Fruit fly (Drosophila melanogaster) whole organism, wandering third instar larva: Measurements from ENCODE around the gene LysE.

Experiments
- CG32264 ChIP-seq: fragments of 200-800 bp; sonication (Bioruptor generic); optimal IDR thresholded peaks from 2 replicates; lab custom pipeline; 2016; ENCODE audit warnings: missing biosample characterization, missing genetic modification characterization
- CG9705 ChIP-seq: fragments of 200-800 bp; sonication (Bioruptor generic); optimal IDR thresholded peaks from 2 replicates; lab custom pipeline; 2018; ENCODE audit warnings: missing biosample characterization, mild to moderate bottlenecking, missing genetic modification characterization
- CrebA ChIP-seq: fragments of 200-800 bp; sonication (Bioruptor generic); optimal IDR thresholded peaks from 2 replicates; lab custom pipeline; 2016; ENCODE audit warnings: missing biosample characterization, mild to moderate bottlenecking, missing genetic modification characterization, borderline replicate concordance
- Dfd ChIP-seq: fragments of >200 bp; optimal IDR thresholded peaks from 2 replicates; lab custom pipeline; 2017; ENCODE audit warnings: missing biosample characterization, missing genetic modification characterization
- Dif ChIP-seq: fragments of 200-275, 200-300 bp; sonication (Bioruptor generic); optimal IDR thresholded peaks from 2 replicates; lab custom pipeline; 2018; ENCODE audit warnings: missing biosample characterization, missing genetic modification characterization; ENCODE audit not compliant: partially characterized antibody
- GATAd ChIP-seq: sonication (Bioruptor generic); optimal IDR thresholded peaks from 2 replicates; lab custom pipeline; 2016; ENCODE audit warnings: missing biosample characterization, missing genetic modification characterization
- HLH106 ChIP-seq: fragments of 200-800 bp; optimal IDR thresholded peaks from 3 replicates; lab custom pipeline; 2019; ENCODE audit warnings: missing biosample characterization, mild to moderate bottlenecking, missing genetic modification characterization, moderate library complexity
- Hnf4 ChIP-seq: fragments of 200-800 bp; sonication (Bioruptor generic); optimal IDR thresholded peaks from 2 replicates; lab custom pipeline; 2016; ENCODE audit warnings: missing biosample characterization, mild to moderate bottlenecking, missing genetic modification characterization
- Hr78 ChIP-seq: fragments of >200 bp; optimal IDR thresholded peaks from 2 replicates; lab custom pipeline; 2017; ENCODE audit warnings: missing biosample characterization, missing genetic modification characterization
- Hr83 ChIP-seq: fragments of 200-300 bp; sonication (Bioruptor generic); optimal IDR thresholded peaks from 2 replicates; lab custom pipeline; 2016; ENCODE audit warnings: missing biosample characterization, mild to moderate bottlenecking, missing genetic modification characterization, moderate library complexity; ENCODE audit not compliant: poor library complexity, severe bottlenecking
- Jra ChIP-seq: sonication (Bioruptor generic); optimal IDR thresholded peaks from 2 replicates; lab custom pipeline; 2016; ENCODE audit warnings: missing biosample characterization, missing genetic modification characterization
- Mio ChIP-seq: sonication (Bioruptor generic); optimal IDR thresholded peaks from 2 replicates; lab custom pipeline; 2016; ENCODE audit warnings: missing biosample characterization, missing genetic modification characterization
- Myc ChIP-seq: fragments of >200 bp; optimal IDR thresholded peaks from 2 replicates; lab custom pipeline; 2017
- N ChIP-seq: fragments of >200 bp; optimal IDR thresholded peaks from 2 replicates; lab custom pipeline; 2018; ENCODE audit warnings: missing biosample characterization, missing external identifiers, missing genetic modification characterization
- OdsH ChIP-seq: fragments of 200-800 bp; sonication (Bioruptor generic); optimal IDR thresholded peaks from 2 replicates; lab custom pipeline; 2016; ENCODE audit warnings: missing biosample characterization, mild to moderate bottlenecking, missing genetic modification characterization
- Rel ChIP-seq, 2 experiments: fragments of 200-800 bp; sonication (Bioruptor generic) in 1 of 2; optimal IDR thresholded peaks; 2 replicates in 1 of 2; 3 replicates in 1 of 2; lab custom pipeline; 2016 to 2019; ENCODE audit warnings: mild to moderate bottlenecking in 2 of 2, missing biosample characterization in 2 of 2, missing genetic modification characterization in 2 of 2, moderate library complexity in 1 of 2
- Sp1 ChIP-seq: fragments of 200-800 bp; sonication (Bioruptor generic); optimal IDR thresholded peaks from 3 replicates; lab custom pipeline; 2019; ENCODE audit warnings: missing biosample characterization, mild to moderate bottlenecking, missing genetic modification characterization, moderate library complexity
- Vsx2 ChIP-seq: fragments of 200-300, 225-300 bp; sonication (Bioruptor generic); optimal IDR thresholded peaks from 2 replicates; lab custom pipeline; 2018; ENCODE audit warnings: missing biosample characterization, missing genetic modification characterization; ENCODE audit not compliant: partially characterized antibody
- br ChIP-seq: fragments of 200-800 bp; sonication (Bioruptor generic); optimal IDR thresholded peaks from 2 replicates; lab custom pipeline; 2016; ENCODE audit warnings: missing biosample characterization, missing genetic modification characterization
- brk ChIP-seq: fragments of 200-800 bp; sonication (Bioruptor generic); optimal IDR thresholded peaks from 2 replicates; lab custom pipeline; 2016; ENCODE audit warnings: missing biosample characterization, mild to moderate bottlenecking, missing genetic modification characterization
- dl ChIP-seq, 2 experiments: fragments of 175-275, 200-275 bp in 1 of 2; fragments of 200-275 bp in 1 of 2; sonication (Bioruptor generic); optimal IDR thresholded peaks; lab custom pipeline; 2018; ENCODE audit warnings: mild to moderate bottlenecking in 2 of 2, missing biosample characterization in 2 of 2, missing genetic modification characterization in 2 of 2, moderate library complexity in 2 of 2; ENCODE audit not compliant: partially characterized antibody in 2 of 2, insufficient read depth in 1 of 2
- dmrt93B ChIP-seq: fragments of 200-800 bp; sonication (Bioruptor generic); optimal IDR thresholded peaks from 2 replicates; lab custom pipeline; 2018; ENCODE audit warnings: missing biosample characterization, mild to moderate bottlenecking, missing genetic modification characterization
- dsf ChIP-seq: sonication (Bioruptor generic); optimal IDR thresholded peaks from 2 replicates; lab custom pipeline; 2016; ENCODE audit warnings: missing biosample characterization, missing genetic modification characterization, borderline replicate concordance
- ey ChIP-seq: fragments of 200-800 bp; sonication (Bioruptor generic); optimal IDR thresholded peaks from 2 replicates; lab custom pipeline; 2016; ENCODE audit warnings: missing biosample characterization, missing genetic modification characterization
- foxo ChIP-seq, 2 experiments: fragments of 200-800 bp; sonication (Bioruptor generic); optimal IDR thresholded peaks; 2 replicates in 1 of 2; 3 replicates in 1 of 2; lab custom pipeline; 2016 to 2017; ENCODE audit warnings: missing biosample characterization in 2 of 2, missing genetic modification characterization in 2 of 2
- fru ChIP-seq: fragments of 200-800 bp; sonication (Bioruptor generic); optimal IDR thresholded peaks from 3 replicates; lab custom pipeline; 2016; ENCODE audit warnings: missing biosample characterization, mild to moderate bottlenecking, missing genetic modification characterization
- h ChIP-seq: fragments of 200-800 bp; sonication (Bioruptor generic); optimal IDR thresholded peaks from 3 replicates; lab custom pipeline; 2016; ENCODE audit warnings: missing biosample characterization, mild to moderate bottlenecking, missing genetic modification characterization
- lola ChIP-seq: fragments of >200 bp; optimal IDR thresholded peaks from 2 replicates; lab custom pipeline; 2017; ENCODE audit warnings: missing biosample characterization, missing genetic modification characterization
- pan ChIP-seq: fragments of >200 bp; optimal IDR thresholded peaks from 2 replicates; lab custom pipeline; 2017
- psq ChIP-seq: fragments of 200-800 bp; sonication (Bioruptor generic); optimal IDR thresholded peaks from 3 replicates; lab custom pipeline; 2017; ENCODE audit warnings: missing biosample characterization, mild to moderate bottlenecking, missing genetic modification characterization, moderate library complexity
- rgr ChIP-seq: fragments of 200-800 bp; sonication (Bioruptor generic); optimal IDR thresholded peaks from 3 replicates; lab custom pipeline; 2016; ENCODE audit warnings: missing biosample characterization, mild to moderate bottlenecking, missing genetic modification characterization
- sage ChIP-seq: fragments of 200-800 bp; sonication (Bioruptor generic); optimal IDR thresholded peaks from 2 replicates; lab custom pipeline; 2016; ENCODE audit warnings: missing biosample characterization, mild to moderate bottlenecking, missing genetic modification characterization
- sv ChIP-seq: fragments of 200-800 bp; sonication (Bioruptor generic); optimal IDR thresholded peaks from 3 replicates; lab custom pipeline; 2016; ENCODE audit warnings: missing biosample characterization, missing genetic modification characterization
- tai ChIP-seq: sonication (Bioruptor generic); optimal IDR thresholded peaks from 2 replicates; lab custom pipeline; 2016; ENCODE audit warnings: missing biosample characterization, missing genetic modification characterization
- usp ChIP-seq: fragments of >200 bp; optimal IDR thresholded peaks from 2 replicates; lab custom pipeline; 2017; ENCODE audit warnings: missing biosample characterization, missing genetic modification characterization
- woc ChIP-seq: sonication (Bioruptor generic); optimal IDR thresholded peaks from 2 replicates; lab custom pipeline; 2016; ENCODE audit warnings: missing biosample characterization, mild to moderate bottlenecking, missing genetic modification characterization

Gene LysE

dm6 chr3L:1212571-1212970 lies at the start of gene LysE:
TSS of gene LysE (plus strand) at chr3L:1212827.
- TF ChIP-seq lola (GFP tag; lab: Kevin White, UChicago) (no peak), Sp1 (GFP tag; lab: Kevin White, UChicago) (no peak), CG9705 (no peak), tai (no peak), CG32264 (GFP tag; lab: Kevin White, UChicago) (no peak), fru (GFP tag; lab: Kevin White, UChicago) (no peak), psq (GFP tag; lab: Kevin White, UChicago) (no peak), ey (no peak), dl (GFP tag; optimal IDR thresholded peaks at IDR 0.05; lab: Kevin White, UChicago; ENCODE audit: insufficient read depth in 1 of 2, partially characterized antibody in 2 of 2) (no peak), pan (lab: Kevin White, UChicago) (no peak), Dfd (GFP tag; lab: Kevin White, UChicago) (no peak), CrebA (GFP tag; lab: Kevin White, UChicago) (no peak), dmrt93B (GFP tag; lab: Kevin White, UChicago) (no peak), h (GFP tag; lab: Kevin White, UChicago) (no peak)

- TF ChIP-seq psq (GFP tag; lab: Kevin White, UChicago): no peak
- no peak for TF ChIP-seq Dif
- TF ChIP-seq Dfd (GFP tag; lab: Kevin White, UChicago): no peak
- TF ChIP-seq HLH106 (tag; lab: Kevin White, UChicago): no peak
- TF ChIP-seq GATAd (GFP tag; lab: Kevin White, UChicago): no peak
- TF ChIP-seq Hnf4 (GFP tag; lab: Kevin White, UChicago): no peak
- TF ChIP-seq Myc (lab: Kevin White, UChicago): no peak
- TF ChIP-seq CG32264 (GFP tag; lab: Kevin White, UChicago): no peak
- no peak for TF ChIP-seq Hr83
- no peak for TF ChIP-seq dmrt93B (GFP tag; lab: Kevin White, UChicago)
- no peak for TF ChIP-seq br (GFP tag; lab: Kevin White, UChicago)
- TF ChIP-seq ey: no peak
- TF ChIP-seq, all 38 proteins: peak for 0
Measured at dm6 chr3L:1165808-1166207, 46.8 kb upstream of the LysE start.

dm6 chr3L:1166266-1166665 lies 46.4 kb upstream of the LysE start:
- no peak for TF ChIP-seq Hr78 (GFP tag; lab: Kevin White, UChicago)
- TF ChIP-seq h (GFP tag; lab: Kevin White, UChicago): no peak
- no peak for TF ChIP-seq Vsx2
- TF ChIP-seq Myc (lab: Kevin White, UChicago): no peak
- no peak for TF ChIP-seq tai
- TF ChIP-seq OdsH (GFP tag; lab: Kevin White, UChicago): no peak
- TF ChIP-seq Hr83: no peak
- no peak for TF ChIP-seq Hnf4 (GFP tag; lab: Kevin White, UChicago)
- TF ChIP-seq pan (lab: Kevin White, UChicago): no peak
- no peak for TF ChIP-seq CG32264 (GFP tag; lab: Kevin White, UChicago)
- no peak for TF ChIP-seq fru (GFP tag; lab: Kevin White, UChicago)
- no peak for TF ChIP-seq ey

- no peak for TF ChIP-seq CG9705
- no peak for TF ChIP-seq Dif
- no peak for TF ChIP-seq sage (GFP tag; lab: Kevin White, UChicago)
- TF ChIP-seq CG32264 (GFP tag; lab: Kevin White, UChicago): no peak
- TF ChIP-seq Rel (GFP tag; optimal IDR thresholded peaks at IDR 0.05; lab: Kevin White, UChicago): no peak
- no peak for TF ChIP-seq Rel (tag; optimal IDR thresholded peaks at IDR 0.05; lab: Kevin White, UChicago)
- no peak for TF ChIP-seq Vsx2
- TF ChIP-seq GATAd (GFP tag; lab: Kevin White, UChicago): no peak
- TF ChIP-seq HLH106 (tag; lab: Kevin White, UChicago): no peak
- peak; percentile 18 for TF ChIP-seq OdsH (GFP tag; lab: Kevin White, UChicago)
- peak in 1 of 2 experiments; percentile 11 for TF ChIP-seq foxo (GFP tag; optimal IDR thresholded peaks at IDR 0.05; lab: Kevin White, UChicago)
- no peak for TF ChIP-seq dsf (GFP tag; lab: Kevin White, UChicago)
- peak; percentile 80 for TF ChIP-seq psq (GFP tag; lab: Kevin White, UChicago)
- no peak for TF ChIP-seq brk (GFP tag; lab: Kevin White, UChicago)
- TF ChIP-seq rgr (GFP tag; lab: Kevin White, UChicago): peak; percentile 9
- peak; percentile 39 for TF ChIP-seq fru (GFP tag; lab: Kevin White, UChicago)
- TF ChIP-seq Hr83: no peak
- no peak for TF ChIP-seq Myc (lab: Kevin White, UChicago)
- TF ChIP-seq pan (lab: Kevin White, UChicago): no peak
- peak; percentile 6 for TF ChIP-seq Hnf4 (GFP tag; lab: Kevin White, UChicago)
- TF ChIP-seq br (GFP tag; lab: Kevin White, UChicago): no peak
- peak; percentile 19 for TF ChIP-seq h (GFP tag; lab: Kevin White, UChicago)
- no peak for TF ChIP-seq CrebA (GFP tag; lab: Kevin White, UChicago)
- peak; percentile 19 for TF ChIP-seq woc
- no peak for TF ChIP-seq Sp1 (GFP tag; lab: Kevin White, UChicago)
- TF ChIP-seq dl (GFP tag; optimal IDR thresholded peaks at IDR 0.05; lab: Kevin White, UChicago; ENCODE audit: insufficient read depth in 1 of 2, partially characterized antibody in 2 of 2): no peak
- TF ChIP-seq Jra: no peak
- no peak for TF ChIP-seq sv (GFP tag; lab: Kevin White, UChicago)
- TF ChIP-seq ey: peak; percentile 5
- TF ChIP-seq usp (GFP tag; lab: Kevin White, UChicago): no peak
- no peak for TF ChIP-seq N (GFP tag; lab: Kevin White, UChicago)
- no peak for TF ChIP-seq Mio (GFP tag; lab: Kevin White, UChicago)
- TF ChIP-seq lola (GFP tag; lab: Kevin White, UChicago): no peak
Measured at dm6 chr3L:1166945-1167913, 45.4 kb upstream of the LysE start.
